Worm (Caenorhabditis elegans) whole organism, L1 larva: ENCODE data around the gene srv-9.

Experiments
- C04F5.9 ChIP-seq: sonication (generic microtip); optimal IDR thresholded peaks from 2 replicates; lab custom pipeline; 2016; ENCODE audit warnings: missing genetic modification characterization, missing compliant biosample characterization
- C16A3.4 ChIP-seq: fragments of 150-350 bp; optimal IDR thresholded peaks from 2 replicates; lab custom pipeline; 2014; ENCODE audit warnings: missing biosample characterization, missing genetic modification characterization
- C34B4.2 ChIP-seq: sonication (generic microtip); optimal IDR thresholded peaks from 2 replicates; lab custom pipeline; 2017; ENCODE audit warnings: mild to moderate bottlenecking, missing genetic modification characterization, missing compliant biosample characterization
- F16B12.6 ChIP-seq: fragments of 150-350 bp; optimal IDR thresholded peaks from 2 replicates; lab custom pipeline; 2014; ENCODE audit warnings: missing biosample characterization, missing genetic modification characterization
- Y116A8C.19 ChIP-seq: sonication (generic microtip); optimal IDR thresholded peaks from 2 replicates; lab custom pipeline; 2016; ENCODE audit warnings: missing compliant biosample characterization, missing genetic modification characterization, borderline replicate concordance
- aha-1 ChIP-seq: fragments of 150-350 bp; optimal IDR thresholded peaks from 2 replicates; lab custom pipeline; 2014; ENCODE audit warnings: missing biosample characterization, missing genetic modification characterization
- alr-1 ChIP-seq: fragments of 200-800 bp; sonication (Bioruptor generic); optimal IDR thresholded peaks from 2 replicates; lab custom pipeline; 2018; ENCODE audit warnings: borderline replicate concordance, mild to moderate bottlenecking, missing genetic modification characterization, missing compliant biosample characterization
- aly-2 ChIP-seq: fragments of 150-350 bp; optimal IDR thresholded peaks from 2 replicates; lab custom pipeline; 2014; ENCODE audit warnings: missing biosample characterization, missing genetic modification characterization
- ama-1 ChIP-seq: fragments of 150-350 bp; optimal IDR thresholded peaks from 2 replicates; lab custom pipeline; 2014
- blmp-1 ChIP-seq: fragments of 150-350 bp; optimal IDR thresholded peaks from 2 replicates; lab custom pipeline; 2014; ENCODE audit warnings: missing biosample characterization, missing genetic modification characterization
- ceh-63 ChIP-seq: fragments of 200-800 bp; sonication (Bioruptor generic); optimal IDR thresholded peaks from 2 replicates; lab custom pipeline; 2018; ENCODE audit warnings: mild to moderate bottlenecking, missing genetic modification characterization, missing compliant biosample characterization
- ceh-82 ChIP-seq, 3 experiments: fragments of 150-350 bp in 1 of 3; sonication (generic microtip) in 2 of 3; optimal IDR thresholded peaks; 2 replicates each; lab custom pipeline; 2014 to 2017; ENCODE audit warnings: missing biosample characterization in 3 of 3, missing genetic modification characterization in 3 of 3
- ceh-88 ChIP-seq: fragments of 200-800 bp; sonication (Bioruptor generic); IDR thresholded peaks from 2 replicates; pipeline ENCODE4 v1.3.6; 2022; ENCODE audit warnings: missing genetic modification characterization, missing compliant biosample characterization
- ces-1 ChIP-seq: fragments of 150-350 bp; optimal IDR thresholded peaks from 2 replicates; lab custom pipeline; 2014; ENCODE audit warnings: missing biosample characterization, missing genetic modification reagents, missing genetic modification characterization
- dpl-1 ChIP-seq, 3 experiments: fragments of 150-350 bp in 2 of 3; sonication (generic microtip) in 1 of 3; optimal IDR thresholded peaks; 2 replicates each; lab custom pipeline; 2014 to 2017; ENCODE audit warnings: missing biosample characterization in 3 of 3, missing genetic modification characterization in 3 of 3, missing genetic modification reagents in 3 of 3
- dsc-1 ChIP-seq: sonication (generic microtip); optimal IDR thresholded peaks from 2 replicates; lab custom pipeline; 2016; ENCODE audit warnings: mild to moderate bottlenecking, missing genetic modification characterization, missing compliant biosample characterization
- efl-1 ChIP-seq, 4 experiments: fragments of 150-350 bp; optimal IDR thresholded peaks in 3 of 4; peaks in 1 of 4; 1 replicate in 1 of 4; 2 replicates in 3 of 4; lab custom pipeline; 2014; ENCODE audit warnings: missing biosample characterization in 2 of 4, missing genetic modification characterization in 2 of 4, missing genetic modification reagents in 2 of 4
- efl-3 ChIP-seq: fragments of 200-800 bp; sonication (Bioruptor generic); optimal IDR thresholded peaks from 2 replicates; lab custom pipeline; 2018; ENCODE audit warnings: mild to moderate bottlenecking, missing genetic modification characterization, missing compliant biosample characterization
- egl-13 ChIP-seq: sonication (generic microtip); optimal IDR thresholded peaks from 2 replicates; lab custom pipeline; 2016; ENCODE audit warnings: missing genotype, missing genetic modification reagents, missing genetic modification characterization, missing compliant biosample characterization
- elt-2 ChIP-seq: sonication (generic microtip); optimal IDR thresholded peaks from 2 replicates; lab custom pipeline; 2016; ENCODE audit warnings: missing genetic modification characterization, mild to moderate bottlenecking, inconsistent platforms, missing compliant biosample characterization, missing genetic modification reagents
- ets-5 ChIP-seq: fragments of 200-800 bp; sonication (Bioruptor generic); IDR thresholded peaks from 2 replicates; pipeline ENCODE4 v1.3.6; 2022; ENCODE audit warnings: missing genetic modification characterization, missing compliant biosample characterization
- fkh-10 ChIP-seq: sonication (generic microtip); optimal IDR thresholded peaks from 2 replicates; lab custom pipeline; 2017; ENCODE audit warnings: missing biosample characterization, missing genetic modification reagents, missing genetic modification characterization
- fkh-4 ChIP-seq: sonication (generic microtip); optimal IDR thresholded peaks from 2 replicates; lab custom pipeline; 2016; ENCODE audit warnings: missing compliant biosample characterization, missing genetic modification characterization, borderline replicate concordance
- fos-1 ChIP-seq: fragments of 150-350 bp; optimal IDR thresholded peaks from 2 replicates; lab custom pipeline; 2014; ENCODE audit warnings: missing biosample characterization, missing genetic modification characterization
- grh-1 ChIP-seq: fragments of 200-800 bp; sonication (Bioruptor generic); IDR thresholded peaks from 2 replicates; pipeline ENCODE4 v1.3.6; 2022; ENCODE audit warnings: missing genetic modification reagents, missing genetic modification characterization, missing compliant biosample characterization
- hpl-2 ChIP-seq: fragments of 150-350 bp; optimal IDR thresholded peaks from 2 replicates; lab custom pipeline; 2014; ENCODE audit warnings: missing biosample characterization, missing genetic modification reagents, missing genetic modification characterization
- jun-1 ChIP-seq: fragments of 150-350 bp; optimal IDR thresholded peaks from 2 replicates; lab custom pipeline; 2014; ENCODE audit warnings: missing biosample characterization, missing genetic modification reagents, missing genetic modification characterization
- lin-13 ChIP-seq: fragments of 150-350 bp; optimal IDR thresholded peaks from 2 replicates; lab custom pipeline; 2014; ENCODE audit warnings: missing biosample characterization, missing genetic modification reagents, missing genetic modification characterization
- lin-14 ChIP-seq: fragments of 200-800 bp; sonication (Bioruptor generic); optimal IDR thresholded peaks from 2 replicates; lab custom pipeline; 2018; ENCODE audit warnings: mild to moderate bottlenecking, missing genetic modification characterization, moderate library complexity, missing compliant biosample characterization
- lin-15B ChIP-seq: fragments of 150-350 bp; sonication (generic microtip); optimal IDR thresholded peaks from 3 replicates; lab custom pipeline; 2014; ENCODE audit warnings: missing biosample characterization, missing genetic modification characterization
- lin-35 ChIP-seq, 2 experiments: fragments of 150-350 bp; optimal IDR thresholded peaks; 2 replicates each; lab custom pipeline; 2014; ENCODE audit warnings: missing biosample characterization in 2 of 2, missing genetic modification characterization in 2 of 2, missing genetic modification reagents in 2 of 2
- mdl-1 ChIP-seq, 2 experiments: fragments of 150-350 bp; optimal IDR thresholded peaks; 2 replicates each; lab custom pipeline; 2014 to 2017; ENCODE audit warnings: missing biosample characterization in 2 of 2, missing genetic modification characterization in 2 of 2, inconsistent platforms in 1 of 2
- mep-1 ChIP-seq: fragments of 150-350 bp; optimal IDR thresholded peaks from 2 replicates; lab custom pipeline; 2014; ENCODE audit warnings: missing biosample characterization, missing genetic modification characterization
- nhr-11 ChIP-seq: fragments of 150-350 bp; optimal IDR thresholded peaks from 2 replicates; lab custom pipeline; 2014; ENCODE audit warnings: missing biosample characterization, missing genetic modification characterization
- nhr-12 ChIP-seq: sonication (generic microtip); optimal IDR thresholded peaks from 2 replicates; lab custom pipeline; 2017; ENCODE audit warnings: missing biosample characterization, missing genetic modification characterization
- nhr-19 ChIP-seq: fragments of 200-800 bp; sonication (Bioruptor generic); conservative IDR thresholded peaks from 2 replicates; pipeline ENCODE4 v1.3.6; 2022; ENCODE audit warnings: missing genetic modification characterization, missing compliant biosample characterization
- nhr-20 ChIP-seq: sonication (generic microtip); optimal IDR thresholded peaks from 2 replicates; lab custom pipeline; 2016; ENCODE audit warnings: mild to moderate bottlenecking, missing genetic modification characterization, missing compliant biosample characterization
- nhr-76 ChIP-seq: sonication (generic microtip); optimal IDR thresholded peaks from 2 replicates; lab custom pipeline; 2017; ENCODE audit warnings: missing biosample characterization, missing genetic modification characterization
- nhr-77 ChIP-seq: fragments of 150-350 bp; optimal IDR thresholded peaks from 2 replicates; lab custom pipeline; 2014; ENCODE audit warnings: missing biosample characterization, missing genetic modification characterization
- nhr-90 ChIP-seq: sonication (generic microtip); optimal IDR thresholded peaks from 2 replicates; lab custom pipeline; 2016; ENCODE audit warnings: mild to moderate bottlenecking, missing genetic modification characterization, missing compliant biosample characterization; ENCODE audit not compliant: poor library complexity
- pqm-1 ChIP-seq: sonication (generic microtip); optimal IDR thresholded peaks from 3 replicates; lab custom pipeline; 2017; ENCODE audit warnings: missing biosample characterization, missing genetic modification characterization
- rnt-1 ChIP-seq: sonication (generic microtip); optimal IDR thresholded peaks from 2 replicates; lab custom pipeline; 2016; ENCODE audit warnings: mild to moderate bottlenecking, missing genetic modification characterization, moderate library complexity, missing compliant biosample characterization
- skn-1 ChIP-seq: fragments of 150-350 bp; optimal IDR thresholded peaks from 2 replicates; lab custom pipeline; 2014; ENCODE audit warnings: missing biosample characterization, missing genetic modification characterization
- sox-4 ChIP-seq: sonication (generic microtip); optimal IDR thresholded peaks from 2 replicates; lab custom pipeline; 2016; ENCODE audit warnings: missing genetic modification characterization, missing compliant biosample characterization
- sptf-1 ChIP-seq: fragments of 150-350 bp; optimal IDR thresholded peaks from 2 replicates; lab custom pipeline; 2014; ENCODE audit warnings: missing biosample characterization, missing genetic modification characterization
- sup-37 ChIP-seq: fragments of 200-800 bp; sonication (Bioruptor generic); optimal IDR thresholded peaks from 2 replicates; lab custom pipeline; 2018; ENCODE audit warnings: mild to moderate bottlenecking, missing genetic modification characterization, missing compliant biosample characterization
- swsn-7 ChIP-seq: sonication (generic microtip); optimal IDR thresholded peaks from 2 replicates; lab custom pipeline; 2016; ENCODE audit warnings: missing genetic modification characterization, missing compliant biosample characterization
- unc-130 ChIP-seq: fragments of 150-350 bp; optimal IDR thresholded peaks from 2 replicates; lab custom pipeline; 2017; ENCODE audit warnings: missing biosample characterization, missing genetic modification characterization, inconsistent platforms
- unc-98 ChIP-seq: fragments of 200-800 bp; sonication (Bioruptor generic); IDR thresholded peaks from 2 replicates; pipeline ENCODE4 v1.3.6; 2022; ENCODE audit warnings: missing genetic modification characterization, missing compliant biosample characterization
- vab-15 ChIP-seq: sonication (generic microtip); optimal IDR thresholded peaks from 2 replicates; lab custom pipeline; 2017; ENCODE audit warnings: missing genotype, mild to moderate bottlenecking, missing genetic modification characterization, missing compliant biosample characterization
- zag-1 ChIP-seq: fragments of 150-350 bp; optimal IDR thresholded peaks from 2 replicates; lab custom pipeline; 2014; ENCODE audit warnings: missing biosample characterization, missing genetic modification characterization
- zip-4 ChIP-seq: fragments of 200-800 bp; sonication (Bioruptor generic); optimal IDR thresholded peaks from 2 replicates; lab custom pipeline; 2018; ENCODE audit warnings: mild to moderate bottlenecking, missing genetic modification characterization, moderate library complexity, missing compliant biosample characterization

srv-9 gene

DNA sequence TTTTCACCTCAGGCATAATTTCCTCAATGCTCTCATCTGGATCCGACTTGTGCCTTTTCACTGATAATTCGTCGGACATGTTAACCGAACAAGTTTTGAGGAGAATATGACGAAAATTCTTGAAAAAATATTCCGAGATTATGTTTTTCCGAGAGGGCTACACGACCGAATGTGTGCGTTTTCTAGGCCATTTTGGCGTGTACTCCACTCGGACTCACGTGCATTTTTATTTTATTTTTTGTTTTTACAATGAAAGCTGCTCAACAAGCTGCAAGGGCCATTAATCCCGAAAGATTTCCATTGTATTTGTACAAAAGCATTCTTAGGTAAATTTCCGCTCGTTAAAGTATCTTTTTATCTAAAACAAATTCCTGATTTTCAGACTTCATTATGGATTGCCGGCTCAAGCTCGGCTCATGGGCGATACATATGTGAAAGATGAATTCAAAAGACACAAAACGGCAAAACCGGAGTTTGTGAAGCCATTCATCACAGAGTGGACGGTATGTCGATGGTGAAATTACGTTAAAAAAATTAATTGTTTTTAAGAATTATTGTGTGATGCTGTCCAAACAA lies 45.3 kb upstream of the srv-9 start, which contains the start of the genes F25H9.6 and F25H9.7 (continued):
- TF ChIP-seq aha-1 (tag; lab: Kevin White, UChicago) (no peak), unc-130 (peak; percentile 47), ces-1 (GFP tag; lab: Kevin White, UChicago) (no peak), ceh-63 (GFP tag; lab: Kevin White, UChicago) (peak; percentile 94), blmp-1 (tag; lab: Kevin White, UChicago) (peak; percentile 60), C04F5.9 (peak; percentile 93), ceh-88 (GFP tag; lab: Robert Waterston, UW) (peak; percentile 74), elt-2 (tag; lab: Kevin White, UChicago) (peak; percentile 87), dpl-1 (GFP tag; optimal IDR thresholded peaks at IDR 0.05; lab: Kevin White, UChicago) (peak; percentile 70 to 85 (median 79)), zip-4 (GFP tag; lab: Kevin White, UChicago) (peak; percentile 71), zag-1 (no peak), hpl-2 (GFP tag; lab: Kevin White, UChicago) (peak; percentile 27), nhr-11 (tag; lab: Kevin White, UChicago) (peak; percentile 39), alr-1 (tag; lab: Kevin White, UChicago) (no peak), fos-1 (peak; percentile 72), C34B4.2 (tag; lab: Kevin White, UChicago) (peak; percentile 75), nhr-12 (no peak), aly-2 (peak; percentile 41), nhr-76 (tag; lab: Kevin White, UChicago) (peak; percentile 48), nhr-19 (GFP tag; lab: Robert Waterston, UW) (peak; percentile 93), dsc-1 (tag; lab: Kevin White, UChicago) (peak; percentile 97), fkh-10 (GFP tag; lab: Kevin White, UChicago) (no peak), jun-1 (tag; lab: Kevin White, UChicago) (peak; percentile 69), skn-1 (tag; lab: Kevin White, UChicago) (peak; percentile 51), mep-1 (peak; percentile 89), sup-37 (peak; percentile 80), sptf-1 (tag; lab: Kevin White, UChicago) (no peak), lin-35 (GFP tag; optimal IDR thresholded peaks at IDR 0.05; lab: Kevin White, UChicago) (peak; percentile 63 to 84), sox-4 (tag; lab: Kevin White, UChicago) (peak; percentile 97), nhr-90 (peak; percentile 98), nhr-77 (tag; lab: Kevin White, UChicago) (peak; percentile 41), Y116A8C.19 (peak; percentile 98), C16A3.4 (peak; percentile 56), mdl-1 (tag; optimal IDR thresholded peaks at IDR 0.05; lab: Kevin White, UChicago) (peak; percentile 37 to 96), ets-5 (GFP tag; lab: Robert Waterston, UW) (no peak), lin-15B (tag; lab: Kevin White, UChicago) (peak; percentile 66), grh-1 (GFP tag; lab: Robert Waterston, UW) (peak; percentile 85), rnt-1 (peak; percentile 100), lin-14 (GFP tag; lab: Kevin White, UChicago) (peak; percentile 87), efl-1 (optimal IDR thresholded peaks at IDR 0.05; lab: Kevin White, UChicago) (peak; percentile 80 to 83), efl-1 (GFP tag; optimal IDR thresholded peaks at IDR 0.05 in 1 of 2; lab: Kevin White, UChicago) (peak; percentile 77 to 97), efl-3 (GFP tag; lab: Kevin White, UChicago) (peak; percentile 88), ceh-82 (tag; optimal IDR thresholded peaks at IDR 0.05; lab: Kevin White, UChicago) (peak; percentile 78 to 93 (median 80)), pqm-1 (tag; lab: Kevin White, UChicago) (peak; percentile 28), vab-15 (tag; lab: Kevin White, UChicago) (peak; percentile 94), egl-13 (tag; lab: Kevin White, UChicago) (peak; percentile 94), unc-98 (GFP tag; lab: Robert Waterston, UW) (peak; percentile 91), ama-1 (lab: Kevin White, UChicago) (no peak), F16B12.6 (tag; lab: Kevin White, UChicago) (peak; percentile 62), fkh-4 (tag; lab: Kevin White, UChicago) (peak; percentile 100), swsn-7 (tag; lab: Kevin White, UChicago) (peak; percentile 94), lin-13 (GFP tag; lab: Kevin White, UChicago) (peak; percentile 85), nhr-20 (tag; lab: Kevin White, UChicago) (peak; percentile 94)
